Worm (Caenorhabditis elegans): ENCODE measurements around the gene twk-28.

ce11 chrX:4265283-4265907 is 13.7 kb downstream of the twk-28 start, which contains the start of gene coel-1:
- TF ChIP-seq ama-1 (optimal IDR thresholded peaks at IDR 0.05) (no peak), ama-1 (GFP tag; optimal IDR thresholded peaks at IDR 0.05) (no peak), F23B12.7 (tag; optimal IDR thresholded peaks at IDR 0.05; ENCODE audit: insufficient read depth) (no peak), him-1 (tag; optimal IDR thresholded peaks at IDR 0.05) (no peak), snpc-1.1 (tag; optimal IDR thresholded peaks at IDR 0.05; ENCODE audit: insufficient read depth) (no peak)
